Worm (Caenorhabditis elegans): Measurements from ENCODE around the gene R07E5.5.

R07E5.5 gene

ce11 chrIII:4358345-4358744, 38.9 kb upstream of the R07E5.5 start (continued):
- TF ChIP-seq C34F6.9 (tag; optimal IDR thresholded peaks at IDR 0.05) (no peak), peb-1 (tag; optimal IDR thresholded peaks at IDR 0.05) (no peak), blmp-1 (tag; optimal IDR thresholded peaks at IDR 0.05; ENCODE audit: insufficient read depth) (no peak)

- TF ChIP-seq gmeb-1 (tag; optimal IDR thresholded peaks at IDR 0.05) (no peak), ama-1 (optimal IDR thresholded peaks at IDR 0.05) (no peak), lsy-2 (tag; optimal IDR thresholded peaks at IDR 0.05) (peak in 1 of 2 experiments; percentile 2)
Observed at ce11 chrIII:4359208-4359607, 38.0 kb upstream of the R07E5.5 start.

- TF ChIP-seq unc-55 (GFP tag; optimal IDR thresholded peaks at IDR 0.05) = no peak
- TF ChIP-seq nhr-11 (tag; optimal IDR thresholded peaks at IDR 0.05) = no peak
- no peak for TF ChIP-seq sma-9 (GFP tag; optimal IDR thresholded peaks at IDR 0.05)
- TF ChIP-seq sma-9 (tag; optimal IDR thresholded peaks at IDR 0.05) = no peak
- TF ChIP-seq R02D3.7 (tag; optimal IDR thresholded peaks at IDR 0.05) = no peak
- TF ChIP-seq nhr-129 (tag; optimal IDR thresholded peaks at IDR 0.05) = no peak
- no peak for TF ChIP-seq egl-27 (tag; optimal IDR thresholded peaks at IDR 0.05)
- no peak for TF ChIP-seq nhr-77 (tag; optimal IDR thresholded peaks at IDR 0.05)
- TF ChIP-seq nhr-25 (tag; optimal IDR thresholded peaks at IDR 0.05) = no peak
- TF ChIP-seq lsy-2 (tag; optimal IDR thresholded peaks at IDR 0.05) = no peak
- no peak for TF ChIP-seq nhr-12 (tag; optimal IDR thresholded peaks at IDR 0.05)
- no peak for TF ChIP-seq elt-1 (tag; optimal IDR thresholded peaks at IDR 0.05)
- TF ChIP-seq alr-1 (tag; optimal IDR thresholded peaks at IDR 0.05) = no peak
- no peak for TF ChIP-seq ceh-82 (tag; optimal IDR thresholded peaks at IDR 0.05)
- no peak for TF ChIP-seq ama-1 (optimal IDR thresholded peaks at IDR 0.05)
- no peak for TF ChIP-seq lin-13 (GFP tag; optimal IDR thresholded peaks at IDR 0.05)
- no peak for TF ChIP-seq lin-11 (tag; optimal IDR thresholded peaks at IDR 0.05)
Observed at ce11 chrIII:4359900-4360299, 37.3 kb upstream of the R07E5.5 start.

ce11 chrIII:4362332-4362731, 34.9 kb upstream of the R07E5.5 start:
- TF ChIP-seq crh-2 (tag; optimal IDR thresholded peaks at IDR 0.05) = no peak
- no peak for TF ChIP-seq ceh-16 (tag; optimal IDR thresholded peaks at IDR 0.05)
- TF ChIP-seq egl-27 (tag; optimal IDR thresholded peaks at IDR 0.05) = no peak
- TF ChIP-seq nhr-11 (tag; optimal IDR thresholded peaks at IDR 0.05) = no peak
- TF ChIP-seq unc-62 (GFP tag; optimal IDR thresholded peaks at IDR 0.05) = no peak
- no peak for TF ChIP-seq nhr-23 (tag; optimal IDR thresholded peaks at IDR 0.05)
- no peak for TF ChIP-seq mbf-1 (tag; optimal IDR thresholded peaks at IDR 0.05)
- TF ChIP-seq R02D3.7 (tag; optimal IDR thresholded peaks at IDR 0.05) = no peak
- no peak for TF ChIP-seq mdl-1 (tag; optimal IDR thresholded peaks at IDR 0.05)
- peak; percentile 31 for TF ChIP-seq sma-3 (GFP tag; optimal IDR thresholded peaks at IDR 0.05)
- no peak for TF ChIP-seq lin-13 (GFP tag; optimal IDR thresholded peaks at IDR 0.05)
- no peak for TF ChIP-seq unc-55 (GFP tag; optimal IDR thresholded peaks at IDR 0.05)
- no peak for TF ChIP-seq skn-1 (tag; optimal IDR thresholded peaks at IDR 0.05)
- TF ChIP-seq snpc-4 (tag; optimal IDR thresholded peaks at IDR 0.05) = no peak
- no peak for TF ChIP-seq nhr-12 (tag; optimal IDR thresholded peaks at IDR 0.05)
- no peak for TF ChIP-seq zag-1 (tag; optimal IDR thresholded peaks at IDR 0.05)
- TF ChIP-seq alr-1 (tag; optimal IDR thresholded peaks at IDR 0.05) = no peak
- TF ChIP-seq fos-1 (tag; optimal IDR thresholded peaks at IDR 0.05) = peak; percentile 28
- peak; percentile 17 for TF ChIP-seq F13H6.1 (tag; optimal IDR thresholded peaks at IDR 0.05)
- no peak for TF ChIP-seq ztf-1 (GFP tag; conservative IDR thresholded peaks at IDR 0.05)
- no peak for TF ChIP-seq lsy-2 (tag; optimal IDR thresholded peaks at IDR 0.05)
- TF ChIP-seq dmd-4 (tag; optimal IDR thresholded peaks at IDR 0.05) = no peak
- TF ChIP-seq blmp-1 (tag; optimal IDR thresholded peaks at IDR 0.05; ENCODE audit: insufficient read depth) = no peak

- TF ChIP-seq nhr-77 (tag; optimal IDR thresholded peaks at IDR 0.05) = no peak
- TF ChIP-seq lsy-2 (tag; optimal IDR thresholded peaks at IDR 0.05) = peak in 1 of 2 experiments; percentile 10
- peak; percentile 29 for TF ChIP-seq fos-1 (tag; optimal IDR thresholded peaks at IDR 0.05)
- peak; percentile 42 for TF ChIP-seq unc-55 (GFP tag; optimal IDR thresholded peaks at IDR 0.05)
- TF ChIP-seq C34F6.9 (tag; optimal IDR thresholded peaks at IDR 0.05) = peak; percentile 24
Observed at ce11 chrIII:4364974-4365373, 32.2 kb upstream of the R07E5.5 start, which contains the start of gene ckb-1. TSS of gene ckb-1 (plus strand) at chrIII:4365274.
